Worm (Caenorhabditis elegans) whole organism, L3 larva: Measurements from ENCODE around the gene tiar-2.
"Not testable (repeated sequence)": the region's sequence is repeated elsewhere in the genome, so short reads cannot be mapped to it uniquely, and the experiment has no call there.

ENCODE experiments used
- ZK546.5 ChIP-seq: sonication (generic microtip); optimal IDR thresholded peaks from 2 replicates; lab custom pipeline; 2017; ENCODE audit warnings: missing biosample characterization, missing genetic modification characterization
- ama-1 ChIP-seq: fragments of 150-350 bp; optimal IDR thresholded peaks from 2 replicates; lab custom pipeline; 2018
- ceh-16 ChIP-seq: sonication (generic microtip); optimal IDR thresholded peaks from 2 replicates; lab custom pipeline; 2017; ENCODE audit warnings: missing biosample characterization, missing genetic modification characterization
- ceh-28 ChIP-seq: fragments of 150-350 bp; optimal IDR thresholded peaks from 2 replicates; lab custom pipeline; 2014; ENCODE audit warnings: missing biosample characterization, missing genetic modification reagents, missing genetic modification characterization
- ceh-82 ChIP-seq: fragments of 150-350 bp; optimal IDR thresholded peaks from 2 replicates; lab custom pipeline; 2014; ENCODE audit warnings: missing biosample characterization, missing genetic modification characterization
- ceh-9 ChIP-seq: sonication (generic microtip); optimal IDR thresholded peaks from 2 replicates; lab custom pipeline; 2018; ENCODE audit warnings: missing biosample characterization, missing genetic modification characterization
- egl-27 ChIP-seq: sonication (generic microtip); optimal IDR thresholded peaks from 4 replicates; lab custom pipeline; 2017; ENCODE audit warnings: missing biosample characterization, missing genetic modification reagents, missing genetic modification characterization
- egl-5 ChIP-seq: fragments of 150-350 bp; optimal IDR thresholded peaks from 2 replicates; lab custom pipeline; 2017; ENCODE audit warnings: missing biosample characterization, missing genetic modification reagents, missing genetic modification characterization, inconsistent platforms
- elt-1 ChIP-seq: fragments of 150-350 bp; optimal IDR thresholded peaks from 2 replicates; lab custom pipeline; 2014; ENCODE audit warnings: missing biosample characterization, missing genetic modification characterization
- elt-2 ChIP-seq: sonication (generic microtip); optimal IDR thresholded peaks from 2 replicates; lab custom pipeline; 2016; ENCODE audit warnings: missing genetic modification reagents, mild to moderate bottlenecking, missing genetic modification characterization, missing compliant biosample characterization
- fkh-10 ChIP-seq: sonication (generic microtip); optimal IDR thresholded peaks from 2 replicates; lab custom pipeline; 2017; ENCODE audit warnings: missing biosample characterization, missing genetic modification reagents, missing genetic modification characterization
- fkh-2 ChIP-seq: fragments of 150-350 bp; optimal IDR thresholded peaks from 2 replicates; lab custom pipeline; 2014; ENCODE audit warnings: missing biosample characterization, missing genetic modification reagents, missing genetic modification characterization
- hmg-11 ChIP-seq: sonication (generic microtip); optimal IDR thresholded peaks from 2 replicates; lab custom pipeline; 2016; ENCODE audit warnings: missing genetic modification characterization, missing compliant biosample characterization
- jun-1 ChIP-seq: fragments of 150-350 bp; optimal IDR thresholded peaks from 2 replicates; lab custom pipeline; 2014; ENCODE audit warnings: missing biosample characterization, missing genetic modification reagents, missing genetic modification characterization
- lin-15B ChIP-seq: fragments of 150-350 bp; optimal IDR thresholded peaks from 2 replicates; lab custom pipeline; 2014; ENCODE audit warnings: missing biosample characterization, missing genetic modification characterization
- lsy-12 ChIP-seq: sonication (generic microtip); optimal IDR thresholded peaks from 2 replicates; lab custom pipeline; 2016; ENCODE audit warnings: mild to moderate bottlenecking, missing genetic modification characterization, missing compliant biosample characterization
- mdl-1 ChIP-seq: fragments of 150-350 bp; optimal IDR thresholded peaks from 2 replicates; lab custom pipeline; 2014; ENCODE audit warnings: missing biosample characterization, missing genetic modification characterization
- mml-1 ChIP-seq: fragments of 150-350 bp; sonication (generic microtip); optimal IDR thresholded peaks from 3 replicates; lab custom pipeline; 2014; ENCODE audit warnings: missing biosample characterization, missing genetic modification characterization
- nfya-1 ChIP-seq: sonication (generic microtip); optimal IDR thresholded peaks from 2 replicates; lab custom pipeline; 2017; ENCODE audit warnings: missing genetic modification characterization, mild to moderate bottlenecking, missing compliant biosample characterization, antibody characterized with exemption, moderate library complexity; ENCODE audit not compliant: insufficient read depth
- nhr-11 ChIP-seq: fragments of 150-350 bp; optimal IDR thresholded peaks from 2 replicates; lab custom pipeline; 2014; ENCODE audit warnings: missing biosample characterization, missing genetic modification characterization
- nhr-12 ChIP-seq: fragments of 150-350 bp; optimal IDR thresholded peaks from 2 replicates; lab custom pipeline; 2014; ENCODE audit warnings: missing biosample characterization, missing genetic modification characterization
- nhr-23 ChIP-seq: fragments of 150-350 bp; optimal IDR thresholded peaks from 2 replicates; lab custom pipeline; 2014; ENCODE audit warnings: missing biosample characterization, missing genetic modification reagents, missing genetic modification characterization
- nhr-237 ChIP-seq: fragments of 150-350 bp; optimal IDR thresholded peaks from 2 replicates; lab custom pipeline; 2014; ENCODE audit warnings: missing biosample characterization, missing genetic modification characterization
- nhr-76 ChIP-seq: fragments of 150-350 bp; sonication (generic microtip); optimal IDR thresholded peaks from 5 replicates; lab custom pipeline; 2014; ENCODE audit warnings: missing biosample characterization, missing genetic modification characterization
- nhr-77 ChIP-seq: fragments of 150-350 bp; optimal IDR thresholded peaks from 2 replicates; lab custom pipeline; 2014; ENCODE audit warnings: missing biosample characterization, missing genetic modification characterization
- pha-4 ChIP-seq: fragments of 150-350 bp; optimal IDR thresholded peaks from 2 replicates; lab custom pipeline; 2014; ENCODE audit warnings: missing biosample characterization, missing genetic modification reagents, missing genetic modification characterization
- pqm-1 ChIP-seq: fragments of 150-350 bp; optimal IDR thresholded peaks from 2 replicates; lab custom pipeline; 2017; ENCODE audit warnings: missing biosample characterization, missing genetic modification characterization, inconsistent platforms
- sea-2 ChIP-seq: fragments of 150-350 bp; sonication (generic microtip); optimal IDR thresholded peaks from 4 replicates; lab custom pipeline; 2014; ENCODE audit warnings: missing biosample characterization, missing genetic modification reagents, missing genetic modification characterization
- snpc-4 ChIP-seq: fragments of 150-350 bp; optimal IDR thresholded peaks from 2 replicates; lab custom pipeline; 2014; ENCODE audit warnings: missing biosample characterization, missing genetic modification characterization
- tbx-2 ChIP-seq: sonication (generic microtip); optimal IDR thresholded peaks from 2 replicates; lab custom pipeline; 2016; ENCODE audit warnings: mild to moderate bottlenecking, missing genetic modification characterization, missing compliant biosample characterization
- unc-39 ChIP-seq: sonication (generic microtip); optimal IDR thresholded peaks from 4 replicates; lab custom pipeline; 2017; ENCODE audit warnings: missing biosample characterization, missing genetic modification characterization
- unc-62 ChIP-seq: fragments of 150-350 bp; sonication (generic microtip); optimal IDR thresholded peaks from 4 replicates; lab custom pipeline; 2014; ENCODE audit warnings: missing biosample characterization, missing genetic modification reagents, missing genetic modification characterization
- zag-1 ChIP-seq: fragments of 150-350 bp; optimal IDR thresholded peaks from 2 replicates; lab custom pipeline; 2014; ENCODE audit warnings: missing biosample characterization, missing genetic modification characterization
- ztf-11 ChIP-seq: fragments of 150-350 bp; optimal IDR thresholded peaks from 2 replicates; lab custom pipeline; 2014; ENCODE audit warnings: missing biosample characterization, missing genetic modification characterization
- ztf-4 ChIP-seq: fragments of 150-350 bp; optimal IDR thresholded peaks from 2 replicates; lab custom pipeline; 2014; ENCODE audit warnings: missing biosample characterization, missing genetic modification characterization

tiar-2 gene

ce11 chrII:12753725-12754124, 14.8 kb upstream of the tiar-2 start, which contains the start of gene Y46G5A.39:
Y46G5A.39 (minus strand) TSS chrII:12753825.
- TF ChIP-seq tbx-2, elt-1, ztf-4 (tag; lab: Kevin White, UChicago): not testable (repeated sequence)

- no peak for TF ChIP-seq fkh-2
- TF ChIP-seq ama-1 (lab: Kevin White, UChicago) = no peak
Observed at ce11 chrII:12756180-12756579, 12.3 kb upstream of the tiar-2 start, which contains the start of the genes Y46G5A.7 and Y46G5A.8. Y46G5A.7 (minus strand) TSS chrII:12756332. Y46G5A.8 (plus strand) TSS chrII:12756338.

- TF ChIP-seq zag-1 (tag; lab: Kevin White, UChicago) (no peak), elt-2 (tag; lab: Kevin White, UChicago) (no peak), snpc-4 (no peak), egl-27 (tag; lab: Kevin White, UChicago) (no peak), nfya-1 (tag; lab: Kevin White, UChicago) (no peak), nhr-237 (tag; lab: Kevin White, UChicago) (no peak), elt-1 (tag; lab: Kevin White, UChicago) (no peak), mml-1 (tag; lab: Kevin White, UChicago) (no peak), nhr-12 (tag; lab: Kevin White, UChicago) (no peak)
Observed at ce11 chrII:12760497-12760896, 8.0 kb upstream of the tiar-2 start, which contains the start of gene cnp-2. cnp-2 (plus strand) TSS chrII:12760797.

- TF ChIP-seq elt-1 (tag; lab: Kevin White, UChicago) = no peak
- TF ChIP-seq ZK546.5 = no peak
- no peak for TF ChIP-seq fkh-2
- no peak for TF ChIP-seq mml-1 (tag; lab: Kevin White, UChicago)
Observed at ce11 chrII:12764476-12764875, 4.0 kb upstream of the tiar-2 start.

- TF ChIP-seq ceh-28 (tag; lab: Kevin White, UChicago) = peak; percentile 81
- TF ChIP-seq hmg-11 (tag; lab: Kevin White, UChicago) = no peak
- no peak for TF ChIP-seq unc-39
- no peak for TF ChIP-seq nhr-77 (tag; lab: Kevin White, UChicago)
- TF ChIP-seq mdl-1 (tag; lab: Kevin White, UChicago) = no peak
Observed at ce11 chrII:12766443-12767188, 1.9 kb upstream of the tiar-2 start.

- no peak for TF ChIP-seq unc-39
- no peak for TF ChIP-seq elt-1 (tag; lab: Kevin White, UChicago)
- TF ChIP-seq ceh-82 (tag; lab: Kevin White, UChicago) = no peak
- TF ChIP-seq nhr-77 (tag; lab: Kevin White, UChicago) = no peak
- no peak for TF ChIP-seq fkh-10
- no peak for TF ChIP-seq fkh-2
- no peak for TF ChIP-seq lsy-12 (tag; lab: Kevin White, UChicago)
- no peak for TF ChIP-seq snpc-4
- TF ChIP-seq pqm-1 = no peak
- no peak for TF ChIP-seq ztf-11
- TF ChIP-seq ceh-9 (tag; lab: Kevin White, UChicago) = no peak
- TF ChIP-seq tbx-2 (tag; lab: Kevin White, UChicago) = no peak
- no peak for TF ChIP-seq lin-15B (tag; lab: Kevin White, UChicago)
- TF ChIP-seq unc-62 (GFP tag; lab: Kevin White, UChicago) = no peak
- no peak for TF ChIP-seq mdl-1 (tag; lab: Kevin White, UChicago)
- no peak for TF ChIP-seq elt-2 (tag; lab: Kevin White, UChicago)
- TF ChIP-seq pha-4 = no peak
Observed at ce11 chrII:12767258-12767824, 1.1 kb upstream of the tiar-2 start.

- TF ChIP-seq nhr-76 (tag; lab: Kevin White, UChicago) (no peak), sea-2 (no peak), pha-4 (no peak), nhr-11 (no peak), ceh-16 (no peak), ceh-28 (tag; lab: Kevin White, UChicago) (no peak), ceh-82 (tag; lab: Kevin White, UChicago) (no peak), unc-39 (no peak), ama-1 (lab: Kevin White, UChicago) (no peak), jun-1 (no peak), lsy-12 (tag; lab: Kevin White, UChicago) (no peak), mml-1 (tag; lab: Kevin White, UChicago) (no peak), snpc-4 (no peak), hmg-11 (tag; lab: Kevin White, UChicago) (no peak), nhr-237 (tag; lab: Kevin White, UChicago) (no peak), unc-62 (GFP tag; lab: Kevin White, UChicago) (no peak), nhr-12 (tag; lab: Kevin White, UChicago) (no peak), nhr-23 (tag; lab: Kevin White, UChicago) (no peak), egl-5 (tag; lab: Kevin White, UChicago) (no peak), egl-27 (tag; lab: Kevin White, UChicago) (no peak)
Observed at ce11 chrII:12769947-12770346, 1.5 kb downstream of the tiar-2 start.
